Fruit fly (Drosophila melanogaster) whole organism, embryonic: Measurements from ENCODE around the gene Irbp18.

Experiments
- Atf-2 ChIP-seq: fragments of 200-800 bp; sonication (Bioruptor generic); optimal IDR thresholded peaks from 2 replicates; lab custom pipeline; 2016; ENCODE audit warnings: missing biosample characterization, missing genetic modification characterization
- Awh ChIP-seq: fragments of 200-800 bp; sonication (Bioruptor generic); IDR thresholded peaks from 2 replicates; pipeline ENCODE4, ENCODE4 v1.3.6; 2022; ENCODE audit warnings: missing biosample characterization, missing genetic modification characterization
- BEAF-32 ChIP-seq: fragments of 200-800 bp; sonication (Bioruptor generic); optimal IDR thresholded peaks from 3 replicates; lab custom pipeline; 2017; ENCODE audit warnings: missing biosample characterization, missing genetic modification characterization, mild to moderate bottlenecking, moderate library complexity, missing genetic modification reagents
- CG11093 ChIP-seq: fragments of 200-800 bp; sonication (Bioruptor generic); IDR thresholded peaks from 3 replicates; pipeline ENCODE4 v1.3.6; 2022; ENCODE audit warnings: missing biosample characterization, missing genetic modification characterization
- CG15073 ChIP-seq: fragments of 200-800 bp; sonication (Bioruptor generic); optimal IDR thresholded peaks from 2 replicates; lab custom pipeline; 2016; ENCODE audit warnings: missing biosample characterization, missing genetic modification characterization
- CG15696 ChIP-seq: fragments of 200-800 bp; sonication (Bioruptor generic); optimal IDR thresholded peaks from 2 replicates; lab custom pipeline; 2019; ENCODE audit warnings: missing biosample characterization, mild to moderate bottlenecking, missing genetic modification characterization, moderate library complexity
- CG16863 ChIP-seq: fragments of 200-800 bp; sonication (Bioruptor generic); optimal IDR thresholded peaks from 3 replicates; lab custom pipeline; 2016; ENCODE audit warnings: missing biosample characterization, missing genetic modification characterization
- CG17568 ChIP-seq: fragments of 200-800 bp; sonication (Bioruptor generic); optimal IDR thresholded peaks from 2 replicates; lab custom pipeline; 2018; ENCODE audit warnings: missing biosample characterization, mild to moderate bottlenecking, missing genetic modification characterization, moderate library complexity
- CG17802 ChIP-seq: fragments of 200-800 bp; sonication (Bioruptor generic); optimal IDR thresholded peaks from 2 replicates; lab custom pipeline; 2018; ENCODE audit warnings: missing biosample characterization, mild to moderate bottlenecking, missing genetic modification characterization, moderate library complexity
- CG18011 ChIP-seq: fragments of 200-800 bp; sonication (Bioruptor generic); optimal IDR thresholded peaks from 2 replicates; lab custom pipeline; 2017; ENCODE audit warnings: missing biosample characterization, missing genetic modification characterization, mild to moderate bottlenecking, moderate library complexity, missing genotype
- CG2129 ChIP-seq: fragments of 200-800 bp; sonication (Bioruptor generic); IDR thresholded peaks from 2 replicates; pipeline ENCODE4 v1.3.6; 2022; ENCODE audit warnings: missing biosample characterization, missing genetic modification characterization; ENCODE audit not compliant: partially characterized antibody
- CG34224 ChIP-seq: fragments of 200-800 bp; sonication (Bioruptor generic); IDR thresholded peaks from 3 replicates; pipeline ENCODE4 v1.3.6; 2022; ENCODE audit warnings: missing biosample characterization, missing genetic modification characterization; ENCODE audit not compliant: partially characterized antibody
- CG6175 ChIP-seq: fragments of 200-800 bp; sonication (Bioruptor generic); IDR thresholded peaks from 3 replicates; pipeline ENCODE4 v1.3.6; 2022; ENCODE audit warnings: missing biosample characterization, missing genetic modification characterization
- CG7372 ChIP-seq: fragments of 200-800 bp; sonication (Bioruptor generic); IDR thresholded peaks from 2 replicates; pipeline ENCODE4 v1.3.6; 2022; ENCODE audit warnings: missing biosample characterization, missing genetic modification characterization
- CG7987 ChIP-seq: fragments of 200-800 bp; sonication (Bioruptor generic); optimal IDR thresholded peaks from 2 replicates; lab custom pipeline; 2018; ENCODE audit warnings: missing biosample characterization, mild to moderate bottlenecking, missing genetic modification characterization, moderate library complexity
- CG9437 ChIP-seq: fragments of 200-800 bp; sonication (Bioruptor generic); optimal IDR thresholded peaks from 2 replicates; lab custom pipeline; 2018; ENCODE audit warnings: missing biosample characterization, mild to moderate bottlenecking, missing genetic modification characterization
- CG9609 ChIP-seq: fragments of 200-800 bp; sonication (Bioruptor generic); optimal IDR thresholded peaks from 3 replicates; lab custom pipeline; 2016; ENCODE audit warnings: missing biosample characterization, missing genetic modification characterization
- Dip3 ChIP-seq: fragments of 200-800 bp; sonication (Bioruptor generic); optimal IDR thresholded peaks from 3 replicates; lab custom pipeline; 2016; ENCODE audit warnings: missing biosample characterization, missing genetic modification characterization
- Dp ChIP-seq: fragments of 200-800 bp; sonication (Bioruptor generic); optimal IDR thresholded peaks from 2 replicates; lab custom pipeline; 2018; ENCODE audit warnings: missing biosample characterization, mild to moderate bottlenecking, missing genetic modification characterization, moderate library complexity
- Ets97D ChIP-seq: fragments of 200-800 bp; sonication (Bioruptor generic); optimal IDR thresholded peaks from 3 replicates; lab custom pipeline; 2016; ENCODE audit warnings: missing biosample characterization, missing genetic modification characterization
- MESR4 ChIP-seq: fragments of 200-800 bp; sonication (Bioruptor generic); optimal IDR thresholded peaks from 2 replicates; lab custom pipeline; 2018; ENCODE audit warnings: missing biosample characterization, mild to moderate bottlenecking, missing genetic modification characterization, moderate library complexity
- Mad ChIP-seq: fragments of 200-800 bp; sonication (Bioruptor generic); optimal IDR thresholded peaks from 2 replicates; lab custom pipeline; 2016; ENCODE audit warnings: missing biosample characterization, missing genetic modification characterization
- Med ChIP-seq: fragments of 200-800 bp; sonication (Bioruptor generic); peaks from one replicate; lab custom pipeline; 2016; ENCODE audit warnings: missing biosample characterization, missing genetic modification characterization, mild to moderate bottlenecking, inconsistent platforms, moderate library complexity
- Oaz ChIP-seq: fragments of 200-800 bp; sonication (Bioruptor generic); IDR thresholded peaks from 2 replicates; pipeline ENCODE4 v1.3.6; 2022; ENCODE audit warnings: missing biosample characterization, missing genetic modification characterization
- PHDP ChIP-seq: fragments of 200-800 bp; sonication (Bioruptor generic); optimal IDR thresholded peaks from 3 replicates; lab custom pipeline; 2018; ENCODE audit warnings: missing biosample characterization, mild to moderate bottlenecking, missing genetic modification characterization, moderate library complexity
- Taf1 ChIP-seq: fragments of 200-800 bp; sonication (Bioruptor generic); IDR thresholded peaks from 2 replicates; pipeline ENCODE4 v1.3.6; 2022; ENCODE audit warnings: missing biosample characterization, missing genetic modification characterization
- Usf ChIP-seq: fragments of 200-800 bp; sonication (Bioruptor generic); optimal IDR thresholded peaks from 2 replicates; lab custom pipeline; 2017; ENCODE audit warnings: missing genotype, missing biosample characterization, missing genetic modification characterization
- btn ChIP-seq: fragments of 200-800 bp; sonication (Bioruptor generic); optimal IDR thresholded peaks from 2 replicates; lab custom pipeline; 2016; ENCODE audit warnings: missing biosample characterization, missing genetic modification characterization
- cato ChIP-seq: fragments of 200-800 bp; sonication (Bioruptor generic); optimal IDR thresholded peaks from 2 replicates; lab custom pipeline; 2016; ENCODE audit warnings: missing biosample characterization, missing genetic modification characterization, borderline replicate concordance
- ci ChIP-seq: fragments of 200-800 bp; sonication (Bioruptor generic); IDR thresholded peaks from 3 replicates; pipeline ENCODE4 v1.3.6; 2022; ENCODE audit warnings: missing biosample characterization, missing genetic modification characterization
- da ChIP-seq: fragments of 200-800 bp; sonication (Bioruptor generic); optimal IDR thresholded peaks from 2 replicates; lab custom pipeline; 2016; ENCODE audit warnings: missing biosample characterization, missing genetic modification characterization
- dmrt11E ChIP-seq: fragments of 200-800 bp; sonication (Bioruptor generic); optimal IDR thresholded peaks from 3 replicates; lab custom pipeline; 2018; ENCODE audit warnings: missing biosample characterization, mild to moderate bottlenecking, missing genetic modification characterization, moderate library complexity
- dysf ChIP-seq: fragments of 200-800 bp; sonication (Bioruptor generic); IDR thresholded peaks from 3 replicates; pipeline ENCODE4 v1.3.6; 2022; ENCODE audit warnings: missing biosample characterization, missing genetic modification characterization
- ewg ChIP-seq: fragments of 200-800 bp; sonication (Bioruptor generic); optimal IDR thresholded peaks from 3 replicates; lab custom pipeline; 2017; ENCODE audit warnings: mild to moderate bottlenecking, missing biosample characterization, missing genetic modification reagents, missing genetic modification characterization
- gem ChIP-seq: fragments of 200-800 bp; sonication (Bioruptor generic); optimal IDR thresholded peaks from 2 replicates; lab custom pipeline; 2019; ENCODE audit warnings: missing biosample characterization, mild to moderate bottlenecking, missing genetic modification characterization, moderate library complexity
- knrl ChIP-seq: fragments of 200-800 bp; sonication (Bioruptor generic); IDR thresholded peaks from 3 replicates; pipeline ENCODE4 v1.3.6; 2022; ENCODE audit warnings: missing biosample characterization, missing genetic modification characterization; ENCODE audit not compliant: partially characterized antibody
- lbe ChIP-seq: fragments of 200-800 bp; sonication (Bioruptor generic); optimal IDR thresholded peaks from 2 replicates; lab custom pipeline; 2016; ENCODE audit warnings: missing biosample characterization, mild to moderate bottlenecking, missing genetic modification characterization
- nom ChIP-seq: fragments of 200-800 bp; sonication (Bioruptor generic); optimal IDR thresholded peaks from 2 replicates; lab custom pipeline; 2017; ENCODE audit warnings: missing biosample characterization, missing genetic modification characterization, mild to moderate bottlenecking, moderate library complexity, missing genetic modification reagents
- oc ChIP-seq: fragments of 200-800 bp; sonication (Bioruptor generic); optimal IDR thresholded peaks from 2 replicates; lab custom pipeline; 2018; ENCODE audit warnings: missing biosample characterization, mild to moderate bottlenecking, missing genetic modification characterization, moderate library complexity
- peb ChIP-seq: fragments of 200-800 bp; sonication (Bioruptor generic); IDR thresholded peaks from 2 replicates; pipeline ENCODE4 v1.3.6; 2022; ENCODE audit warnings: missing biosample characterization, missing genetic modification characterization
- phol ChIP-seq: fragments of 200-800 bp; sonication (Bioruptor generic); optimal IDR thresholded peaks from 3 replicates; lab custom pipeline; 2018; ENCODE audit warnings: missing biosample characterization, mild to moderate bottlenecking, missing genetic modification characterization, moderate library complexity
- prd ChIP-seq, 3 experiments: fragments of >200 bp in 2 of 3; fragments of 200-800 bp in 1 of 3; sonication (Bioruptor generic) in 1 of 3; optimal IDR thresholded peaks in 2 of 3; IDR thresholded peaks in 1 of 3; 2 replicates in 2 of 3; 3 replicates in 1 of 3; pipeline versions ENCODE4 v1.3.6 to Lab custom; 2017 to 2022; ENCODE audit warnings: missing biosample characterization in 1 of 3, missing genetic modification characterization in 1 of 3
- row ChIP-seq: fragments of 200-800 bp; sonication (Bioruptor generic); IDR thresholded peaks from 3 replicates; pipeline ENCODE4 v1.3.6; 2022; ENCODE audit warnings: missing biosample characterization, missing genetic modification characterization
- stc ChIP-seq: fragments of 200-800 bp; sonication (Bioruptor generic); IDR thresholded peaks from 2 replicates; pipeline ENCODE4 v1.3.6; 2022; ENCODE audit warnings: missing biosample characterization, missing genetic modification characterization
- stwl ChIP-seq: fragments of 200-800 bp; sonication (Bioruptor generic); optimal IDR thresholded peaks from 3 replicates; lab custom pipeline; 2018; ENCODE audit warnings: missing biosample characterization, mild to moderate bottlenecking, missing genetic modification characterization, moderate library complexity
- trem ChIP-seq: fragments of 200-800 bp; optimal IDR thresholded peaks from 3 replicates; lab custom pipeline; 2019; ENCODE audit warnings: missing biosample characterization, mild to moderate bottlenecking, missing genetic modification characterization, moderate library complexity
- twi ChIP-seq: fragments of 200-800 bp; optimal IDR thresholded peaks from 2 replicates; lab custom pipeline; 2019; ENCODE audit warnings: missing biosample characterization, mild to moderate bottlenecking, missing genetic modification characterization, moderate library complexity
- unpg ChIP-seq: fragments of 200-800 bp; sonication (Bioruptor generic); optimal IDR thresholded peaks from 3 replicates; lab custom pipeline; 2018; ENCODE audit warnings: missing biosample characterization, mild to moderate bottlenecking, missing genetic modification characterization, moderate library complexity
- vfl ChIP-seq: fragments of 200-800 bp; sonication (Bioruptor generic); optimal IDR thresholded peaks from 2 replicates; lab custom pipeline; 2016; ENCODE audit warnings: missing biosample characterization, missing genetic modification characterization

Irbp18 gene

DNA sequence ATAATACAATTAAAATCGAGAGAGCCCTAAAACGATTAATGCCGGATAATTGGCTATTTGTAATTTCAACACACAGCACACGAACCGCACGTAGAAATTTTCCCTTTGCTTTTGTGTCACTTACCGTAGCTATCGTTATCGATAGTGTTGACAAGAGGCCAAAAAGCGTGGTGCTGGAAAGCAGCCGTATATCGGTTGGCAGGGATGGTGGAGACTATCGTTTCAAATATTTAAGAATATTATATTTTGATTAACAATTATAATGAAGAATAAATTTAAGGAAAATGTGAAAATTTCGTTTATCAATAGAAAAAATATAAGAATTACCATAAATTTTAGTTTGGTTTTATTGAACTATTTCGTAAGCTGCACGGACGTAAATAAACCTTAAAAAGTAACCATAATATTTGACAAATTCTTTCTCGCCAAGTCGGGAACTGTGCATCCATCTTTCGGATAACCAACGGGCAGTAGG lies 4.9 kb downstream of the Irbp18 start, which contains the start of gene JIL-1 (continued):
- TF ChIP-seq PHDP (tag; lab: Kevin White, UChicago) (peak; percentile 43), BEAF-32 (GFP tag; lab: Kevin White, UChicago) (peak; percentile 89), CG15696 (tag; lab: Kevin White, UChicago) (peak; percentile 18), CG11093 (GFP tag; lab: Robert Waterston, UW) (peak; percentile 59; the same call in 1 of the 3 replicates), Dp (GFP tag; lab: Kevin White, UChicago) (peak; percentile 22), peb (peak; percentile 33), da (GFP tag; lab: Kevin White, UChicago) (no peak), trem (peak; percentile 8), Mad (GFP tag; lab: Kevin White, UChicago) (peak; percentile 63), unpg (GFP tag; lab: Kevin White, UChicago) (peak; percentile 30), dysf (GFP tag; lab: Robert Waterston, UW) (peak; percentile 75), ci (GFP tag; lab: Robert Waterston, UW) (peak; percentile 78), Taf1 (GFP tag; lab: Robert Waterston, UW) (peak; percentile 45; the same call in 1 of the 2 replicates), Med (GFP tag; lab: Kevin White, UChicago) (peak; percentile 95), oc (peak; percentile 17), stc (GFP tag; lab: Robert Waterston, UW) (peak; percentile 39; the same call in 1 of the 2 replicates), stwl (tag; lab: Kevin White, UChicago) (peak; percentile 66), dmrt11E (tag; lab: Kevin White, UChicago) (peak; percentile 36), twi (no peak), Ets97D (peak; percentile 54), phol (tag; lab: Kevin White, UChicago) (peak; percentile 65), CG18011 (GFP tag; lab: Kevin White, UChicago) (peak; percentile 39), CG34224 (GFP tag; lab: Robert Waterston, UW) (peak; percentile 83), MESR4 (GFP tag; lab: Kevin White, UChicago) (peak; percentile 70), lbe (GFP tag; lab: Kevin White, UChicago) (peak; percentile 51), row (peak; percentile 93), CG7372 (peak; percentile 48; the same call in 1 of the 2 replicates), CG15073 (no peak), btn (GFP tag; lab: Kevin White, UChicago) (no peak), CG7987 (GFP tag; lab: Kevin White, UChicago) (peak; percentile 2), CG9437 (GFP tag; lab: Kevin White, UChicago) (peak; percentile 30), Usf (GFP tag; lab: Kevin White, UChicago) (no peak), CG2129 (GFP tag; lab: Robert Waterston, UW) (peak; percentile 78), ewg (GFP tag; lab: Kevin White, UChicago) (peak; percentile 6), CG9609 (GFP tag; lab: Kevin White, UChicago) (peak; percentile 3), cato (GFP tag; lab: Kevin White, UChicago) (peak; percentile 21), Awh (GFP tag; lab: Robert Waterston, UW) (no peak), CG17802 (peak; percentile 36), Oaz (GFP tag; lab: Robert Waterston, UW) (no peak), Dip3 (peak; percentile 48), CG17568 (GFP tag; lab: Kevin White, UChicago) (peak; percentile 25), Atf-2 (GFP tag; lab: Kevin White, UChicago) (no peak), gem (peak; percentile 59), knrl (peak; percentile 87), prd (optimal IDR thresholded peaks at IDR 0.05; lab: Kevin White, UChicago) (no peak), prd (GFP tag; IDR thresholded peaks at IDR 0.05; lab: Robert Waterston, UW) (peak; percentile 72; the same call in 2 of the 3 replicates), CG16863 (GFP tag; lab: Kevin White, UChicago) (no peak), CG6175 (GFP tag; lab: Robert Waterston, UW) (peak; percentile 71; the same call in 2 of the 3 replicates), nom (no peak), vfl (GFP tag; lab: Kevin White, UChicago) (peak; percentile 64)
